Fruit fly (Drosophila melanogaster): ENCODE results near the gene Hibch.

Gene Hibch

DNA sequence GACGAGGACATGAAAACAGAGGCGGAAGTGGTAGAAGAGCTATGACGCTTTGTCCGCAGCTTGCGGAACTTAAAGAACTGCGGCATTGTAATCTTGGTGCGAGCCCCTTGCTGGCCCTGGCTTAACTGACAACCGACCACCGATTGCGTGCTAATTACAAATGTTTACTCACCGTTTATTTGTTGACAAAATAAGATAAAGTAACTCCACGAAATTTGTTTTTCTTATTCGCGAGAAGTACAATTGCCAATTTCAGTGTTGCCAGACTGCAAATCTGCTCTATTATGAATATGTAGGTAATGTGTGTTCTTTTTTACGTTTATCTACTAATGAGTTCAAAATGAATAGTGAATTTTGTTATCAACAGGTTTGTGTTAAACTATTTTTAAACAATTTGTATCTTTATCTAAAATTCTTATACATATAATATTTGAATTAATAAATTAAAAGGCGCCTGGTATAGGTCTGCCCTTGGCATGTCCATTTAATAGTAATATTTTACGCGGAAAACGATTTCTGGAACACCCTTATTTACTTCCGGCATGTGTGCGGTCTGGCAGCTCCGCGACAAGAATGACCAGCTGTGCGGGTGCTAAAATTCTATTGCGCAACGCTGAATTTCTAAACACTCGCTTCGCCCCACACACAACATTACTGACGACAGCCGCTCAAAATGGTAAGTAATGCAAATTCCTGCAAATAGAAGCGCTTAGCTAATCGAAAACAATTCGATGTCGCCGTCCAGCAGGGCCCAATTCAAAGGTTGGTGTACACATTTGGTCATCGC is at the start of gene Hibch, which contains the start of gene Atg4b:
Gene Hibch (plus strand): TSS at position 585 of the 787 bp plus-strand sequence.
Gene Atg4b (minus strand): TSS at position 280 of the 787 bp plus-strand sequence.
- TF ChIP-seq CG13123 (GFP tag; optimal IDR thresholded peaks at IDR 0.05) (peak; percentile 63), CG14014 (GFP tag; IDR thresholded peaks at IDR 0.05) (peak; percentile 69), pzg (GFP tag; optimal IDR thresholded peaks at IDR 0.05) (peak; percentile 47), gsb-n (tag; optimal IDR thresholded peaks at IDR 0.05) (no peak), CG9727 (GFP tag; optimal IDR thresholded peaks at IDR 0.05) (peak; percentile 82), vnd (GFP tag; IDR thresholded peaks at IDR 0.05; ENCODE audit: partially characterized antibody) (no peak), CG7928 (GFP tag; optimal IDR thresholded peaks at IDR 0.05) (peak; percentile 55), kay (GFP tag; optimal IDR thresholded peaks at IDR 0.05) (no peak), vvl (GFP tag; IDR thresholded peaks at IDR 0.05) (peak; percentile 81; the same call in 1 of the 2 replicates), Fer1 (GFP tag; optimal IDR thresholded peaks at IDR 0.05) (peak; percentile 90), fd102C (GFP tag; optimal IDR thresholded peaks at IDR 0.05) (no peak), CG12071 (GFP tag; optimal IDR thresholded peaks at IDR 0.05) (no peak), jing (GFP tag; optimal IDR thresholded peaks at IDR 0.05) (no peak), CG6813 (GFP tag; optimal IDR thresholded peaks at IDR 0.05) (peak; percentile 54), ind (GFP tag; optimal IDR thresholded peaks at IDR 0.05) (peak; percentile 87), Abd-B (GFP tag; optimal IDR thresholded peaks at IDR 0.05) (no peak), CG3163 (GFP tag; optimal IDR thresholded peaks at IDR 0.05) (no peak), NK7.1 (GFP tag; optimal IDR thresholded peaks at IDR 0.05) (no peak), CG31441 (GFP tag; IDR thresholded peaks at IDR 0.05) (peak; percentile 93), luna (GFP tag; optimal IDR thresholded peaks at IDR 0.05) (no peak), CG2712 (tag; optimal IDR thresholded peaks at IDR 0.05) (peak; percentile 92), Dll (GFP tag; IDR thresholded peaks at IDR 0.05; ENCODE audit: partially characterized antibody) (no peak), pho (GFP tag; optimal IDR thresholded peaks at IDR 0.05) (peak; percentile 46), HmgZ (tag; optimal IDR thresholded peaks at IDR 0.05) (peak; percentile 77), Pdp1 (GFP tag; optimal IDR thresholded peaks at IDR 0.05) (peak; percentile 49 to 100), Scr (GFP tag; IDR thresholded peaks at IDR 0.05; ENCODE audit: partially characterized antibody) (peak; percentile 22; the same call in 1 of the 2 replicates), CG17802 (tag; optimal IDR thresholded peaks at IDR 0.05) (peak; percentile 23), esg (GFP tag; conservative IDR thresholded peaks at IDR 0.05) (peak; percentile 76), CG4730 (GFP tag; IDR thresholded peaks at IDR 0.05) (peak; percentile 74), CG30431 (GFP tag; optimal IDR thresholded peaks at IDR 0.05) (peak; percentile 70), hb (GFP tag; IDR thresholded peaks at IDR 0.05; ENCODE audit: partially characterized antibody) (no peak), CG11696 (GFP tag; IDR thresholded peaks at IDR 0.05) (peak; percentile 48; the same call in 1 of the 2 replicates), nau (GFP tag; optimal IDR thresholded peaks at IDR 0.05) (no peak), MTF-1 (GFP tag; optimal IDR thresholded peaks at IDR 0.05; ENCODE audit: borderline replicate concordance) (peak; percentile 27), CG16815 (GFP tag; optimal IDR thresholded peaks at IDR 0.05) (peak; percentile 78), Ravus (GFP tag; IDR thresholded peaks at IDR 0.05) (0 out of 2 replicates have a peak, but pooled peaks have one; percentile 13), caup (GFP tag; optimal IDR thresholded peaks at IDR 0.05; ENCODE audit: severe bottlenecking) (peak; percentile 82), CG12659 (GFP tag; optimal IDR thresholded peaks at IDR 0.05) (peak; percentile 94), CG7786 (GFP tag; optimal IDR thresholded peaks at IDR 0.05) (no peak), lbe (GFP tag; optimal IDR thresholded peaks at IDR 0.05) (peak; percentile 80), ash1 (GFP tag; optimal IDR thresholded peaks at IDR 0.05) (no peak), CG6765 (GFP tag; optimal IDR thresholded peaks at IDR 0.05) (peak; percentile 70), Awh (GFP tag; IDR thresholded peaks at IDR 0.05) (0 out of 2 replicates have a peak, but pooled peaks have one; percentile 47), Rfx (GFP tag; IDR thresholded peaks at IDR 0.05) (peak; percentile 89), CG3281 (GFP tag; optimal IDR thresholded peaks at IDR 0.05) (peak; percentile 88), CG16813 (GFP tag; IDR thresholded peaks at IDR 0.05; ENCODE audit: partially characterized antibody) (no peak), CG7745 (tag; optimal IDR thresholded peaks at IDR 0.05) (no peak), CG31224 (GFP tag; IDR thresholded peaks at IDR 0.05) (peak; percentile 75)
